Fruit fly (Drosophila melanogaster): ENCODE results near the gene CG42613.
A peak's percentile ranks its signal among the peaks of the same experiment; 100 is the strongest.

Gene CG42613

dm6 chr3R:19023862-19024261 is 94.9 kb downstream of the CG42613 start, which contains the start of the genes CG6005 and CG14286:
Gene CG6005, minus strand, starts transcription at chr3R:19024030.
Gene CG14286, plus strand, starts transcription at chr3R:19024092.
- TF ChIP-seq Ada2b (GFP tag; IDR thresholded peaks at IDR 0.05) (0 out of 2 replicates have a peak, but pooled peaks have one; percentile 13), CG33213 (GFP tag; optimal IDR thresholded peaks at IDR 0.05) (no peak), Awh (GFP tag; IDR thresholded peaks at IDR 0.05) (peak; percentile 51; the same call in 1 of the 2 replicates), CG3847 (GFP tag; IDR thresholded peaks at IDR 0.05) (peak; percentile 88), ken (GFP tag; IDR thresholded peaks at IDR 0.05) (peak; percentile 58; the same call in 1 of the 3 replicates), CG7786 (GFP tag; optimal IDR thresholded peaks at IDR 0.05) (peak; percentile 58), CG12659 (GFP tag; optimal IDR thresholded peaks at IDR 0.05) (peak; percentile 73), CG8924 (tag; optimal IDR thresholded peaks at IDR 0.05) (peak; percentile 29), odd (GFP tag; optimal IDR thresholded peaks at IDR 0.05) (no peak), sima (GFP tag; optimal IDR thresholded peaks at IDR 0.05) (no peak), D19B (GFP tag; optimal IDR thresholded peaks at IDR 0.05) (no peak), Vsx1 (GFP tag; optimal IDR thresholded peaks at IDR 0.05) (no peak), CG12236 (GFP tag; optimal IDR thresholded peaks at IDR 0.05) (no peak), corto (GFP tag; optimal IDR thresholded peaks at IDR 0.05) (no peak), CG3407 (GFP tag; optimal IDR thresholded peaks at IDR 0.05) (no peak), CG18476 (GFP tag; optimal IDR thresholded peaks at IDR 0.05) (no peak), CG12104 (GFP tag; optimal IDR thresholded peaks at IDR 0.05) (no peak), CG7556 (GFP tag; optimal IDR thresholded peaks at IDR 0.05) (no peak), Meics (GFP tag; optimal IDR thresholded peaks at IDR 0.05) (no peak), CG14965 (GFP tag; optimal IDR thresholded peaks at IDR 0.05; ENCODE audit: borderline replicate concordance) (no peak), CG4328 (GFP tag; optimal IDR thresholded peaks at IDR 0.05) (no peak), CG18599 (GFP tag; optimal IDR thresholded peaks at IDR 0.05) (no peak), vfl (GFP tag; optimal IDR thresholded peaks at IDR 0.05) (peak; percentile 27), Poxn (GFP tag; IDR thresholded peaks at IDR 0.05) (no peak), CG11456 (GFP tag; IDR thresholded peaks at IDR 0.05) (peak; percentile 92), gt (GFP tag; IDR thresholded peaks at IDR 0.05) (no peak), CG13287 (GFP tag; IDR thresholded peaks at IDR 0.05; ENCODE audit: partially characterized antibody) (peak; percentile 88), fru (optimal IDR thresholded peaks at IDR 0.05) (no peak), knrl (GFP tag; IDR thresholded peaks at IDR 0.05; ENCODE audit: partially characterized antibody) (peak; percentile 84), CG13894 (tag; optimal IDR thresholded peaks at IDR 0.05) (no peak), TFAM (GFP tag; optimal IDR thresholded peaks at IDR 0.05) (no peak), tna (GFP tag; IDR thresholded peaks at IDR 0.05; ENCODE audit: partially characterized antibody) (peak; percentile 65), CG9817 (tag; optimal IDR thresholded peaks at IDR 0.05) (peak; percentile 46), sisA (GFP tag; IDR thresholded peaks at IDR 0.05) (peak; percentile 70), E2f1 (GFP tag; IDR thresholded peaks at IDR 0.05) (peak; percentile 53), CG1602 (GFP tag; optimal IDR thresholded peaks at IDR 0.05) (peak; percentile 47), crc (GFP tag; optimal IDR thresholded peaks at IDR 0.05) (no peak), Fer2 (tag; optimal IDR thresholded peaks at IDR 0.05) (no peak), chif (GFP tag; optimal IDR thresholded peaks at IDR 0.05) (peak; percentile 48 to 50), zfh2 (GFP tag; optimal IDR thresholded peaks at IDR 0.05) (peak; percentile 63), CG4617 (GFP tag; optimal IDR thresholded peaks at IDR 0.05; ENCODE audit: borderline replicate concordance) (peak; percentile 97), Atf6 (GFP tag; IDR thresholded peaks at IDR 0.05) (peak; percentile 62), ac (GFP tag; optimal IDR thresholded peaks at IDR 0.05) (no peak), CG2129 (GFP tag; IDR thresholded peaks at IDR 0.05; ENCODE audit: partially characterized antibody) (peak; percentile 42; the same call in 1 of the 2 replicates), ara (GFP tag; IDR thresholded peaks at IDR 0.05) (0 out of 2 replicates have a peak, but pooled peaks have one; percentile 34), mirr (GFP tag; optimal IDR thresholded peaks at IDR 0.05) (no peak), NK7.1 (GFP tag; optimal IDR thresholded peaks at IDR 0.05) (no peak), ssp (GFP tag; IDR thresholded peaks at IDR 0.05) (peak; percentile 45), CG6765 (GFP tag; optimal IDR thresholded peaks at IDR 0.05) (no peak), chinmo (GFP tag; IDR thresholded peaks at IDR 0.05; ENCODE audit: partially characterized antibody) (peak; percentile 81; the same call in 2 of the 4 replicates), CG33557 (GFP tag; optimal IDR thresholded peaks at IDR 0.05) (peak; percentile 3)
